Fruit fly (Drosophila melanogaster) whole organism, embryonic: ENCODE results near the gene Zip88E.

ENCODE experiments used
- BEAF-32 ChIP-seq: fragments of 200-800 bp; sonication (Bioruptor generic); optimal IDR thresholded peaks from 3 replicates; lab custom pipeline; 2017; ENCODE audit warnings: missing biosample characterization, missing genetic modification characterization, mild to moderate bottlenecking, moderate library complexity, missing genetic modification reagents
- C15 ChIP-seq: fragments of 200-800 bp; sonication (Bioruptor generic); IDR thresholded peaks from 3 replicates; pipeline ENCODE4 v1.3.6; 2022; ENCODE audit warnings: missing biosample characterization, missing genetic modification characterization
- CG11093 ChIP-seq: fragments of 200-800 bp; sonication (Bioruptor generic); IDR thresholded peaks from 3 replicates; pipeline ENCODE4 v1.3.6; 2022; ENCODE audit warnings: missing biosample characterization, missing genetic modification characterization
- CG11696 ChIP-seq: fragments of 200-800 bp; sonication (Bioruptor generic); IDR thresholded peaks from 2 replicates; pipeline ENCODE4 v1.3.6; 2022; ENCODE audit warnings: missing biosample characterization, missing genetic modification characterization
- CG12155 ChIP-seq: fragments of 200-800 bp; sonication (Bioruptor generic); optimal IDR thresholded peaks from 3 replicates; lab custom pipeline; 2016; ENCODE audit warnings: missing biosample characterization, missing genetic modification characterization
- CG12659 ChIP-seq: fragments of 200-800 bp; sonication (Bioruptor generic); optimal IDR thresholded peaks from 3 replicates; lab custom pipeline; 2017; ENCODE audit warnings: mild to moderate bottlenecking, missing biosample characterization, missing genetic modification reagents, missing genetic modification characterization
- CG13424 ChIP-seq: fragments of 200-800 bp; sonication (Bioruptor generic); optimal IDR thresholded peaks from 2 replicates; lab custom pipeline; 2019; ENCODE audit warnings: missing biosample characterization, mild to moderate bottlenecking, missing genetic modification characterization, moderate library complexity
- CG14667 ChIP-seq: fragments of 200-800 bp; sonication (Bioruptor generic); IDR thresholded peaks from 2 replicates; pipeline ENCODE4 v1.3.6; 2022; ENCODE audit warnings: missing biosample characterization, missing genetic modification characterization
- CG14860 ChIP-seq: fragments of 200-800 bp; sonication (Bioruptor generic); IDR thresholded peaks from 3 replicates; pipeline ENCODE4 v1.3.6; 2022; ENCODE audit warnings: missing biosample characterization, missing genetic modification characterization; ENCODE audit not compliant: partially characterized antibody
- CG17328 ChIP-seq: fragments of 200-800 bp; sonication (Bioruptor generic); IDR thresholded peaks from 2 replicates; pipeline ENCODE4 v1.3.6; 2022; ENCODE audit warnings: missing biosample characterization, missing genetic modification characterization
- CG34224 ChIP-seq: fragments of 200-800 bp; sonication (Bioruptor generic); IDR thresholded peaks from 3 replicates; pipeline ENCODE4 v1.3.6; 2022; ENCODE audit warnings: missing biosample characterization, missing genetic modification characterization; ENCODE audit not compliant: partially characterized antibody
- CG34422 ChIP-seq: fragments of 200-800 bp; sonication (Bioruptor generic); IDR thresholded peaks from 3 replicates; pipeline ENCODE4 v1.3.6; 2022; ENCODE audit warnings: missing biosample characterization, missing genetic modification characterization
- CG4424 ChIP-seq: fragments of 200-800 bp; sonication (Bioruptor generic); optimal IDR thresholded peaks from 3 replicates; lab custom pipeline; 2016; ENCODE audit warnings: missing biosample characterization, missing genetic modification characterization
- CG4730 ChIP-seq: fragments of 200-800 bp; sonication (Bioruptor generic); IDR thresholded peaks from 2 replicates; pipeline ENCODE4 v1.3.6; 2022; ENCODE audit warnings: missing biosample characterization, missing genetic modification characterization
- CG7357 ChIP-seq: fragments of 200-800 bp; sonication (Bioruptor generic); IDR thresholded peaks from 3 replicates; pipeline ENCODE4 v1.3.6; 2022; ENCODE audit warnings: missing biosample characterization, missing genetic modification characterization
- CG8388 ChIP-seq: fragments of 200-800 bp; sonication (Bioruptor generic); optimal IDR thresholded peaks from 2 replicates; lab custom pipeline; 2019; ENCODE audit warnings: missing biosample characterization, mild to moderate bottlenecking, missing genetic modification characterization, moderate library complexity
- CG9932 ChIP-seq: fragments of 200-800 bp; sonication (Bioruptor generic); IDR thresholded peaks from 2 replicates; pipeline ENCODE4 v1.3.6; 2022; ENCODE audit warnings: missing biosample characterization, missing genetic modification characterization
- Chrac-16 ChIP-seq: fragments of 200-800 bp; sonication (Bioruptor generic); optimal IDR thresholded peaks from 3 replicates; lab custom pipeline; 2016; ENCODE audit warnings: missing biosample characterization, missing genetic modification characterization
- CoRest ChIP-seq: fragments of 200-800 bp; sonication (Bioruptor generic); optimal IDR thresholded peaks from 3 replicates; lab custom pipeline; 2018; ENCODE audit warnings: missing biosample characterization, mild to moderate bottlenecking, missing genetic modification characterization, moderate library complexity
- Dbx ChIP-seq: fragments of 200-800 bp; sonication (Bioruptor generic); IDR thresholded peaks from 3 replicates; pipeline ENCODE4 v1.3.6; 2022; ENCODE audit warnings: missing biosample characterization, missing genetic modification characterization
- Doc2 ChIP-seq: fragments of 200-800 bp; sonication (Bioruptor generic); IDR thresholded peaks from 2 replicates; pipeline ENCODE4 v1.3.6; 2022; ENCODE audit warnings: missing biosample characterization, missing genetic modification characterization
- E2f1 ChIP-seq: fragments of 200-800 bp; sonication (Bioruptor generic); IDR thresholded peaks from 2 replicates; pipeline ENCODE4 v1.3.6; 2022; ENCODE audit warnings: missing biosample characterization, missing genetic modification characterization
- GATAe ChIP-seq: fragments of 200-800 bp; sonication (Bioruptor generic); conservative IDR thresholded peaks from 2 replicates; pipeline ENCODE4 v1.3.6; 2022; ENCODE audit warnings: missing biosample characterization, missing genetic modification characterization
- HLH54F ChIP-seq: fragments of 200-800 bp; sonication (Bioruptor generic); optimal IDR thresholded peaks from 3 replicates; lab custom pipeline; 2016; ENCODE audit warnings: missing biosample characterization, missing genetic modification characterization
- Hmr ChIP-seq: fragments of 200-800 bp; sonication (Bioruptor generic); optimal IDR thresholded peaks from 3 replicates; lab custom pipeline; 2017; ENCODE audit warnings: mild to moderate bottlenecking, missing biosample characterization, missing genetic modification reagents, missing genetic modification characterization
- Hr3 ChIP-seq: fragments of 200-800 bp; sonication (Bioruptor generic); optimal IDR thresholded peaks from 3 replicates; lab custom pipeline; 2016; ENCODE audit warnings: missing biosample characterization, missing genetic modification characterization
- Hsf ChIP-seq: fragments of 200-800 bp; sonication (Bioruptor generic); optimal IDR thresholded peaks from 3 replicates; lab custom pipeline; 2016; ENCODE audit warnings: missing biosample characterization, missing genetic modification characterization
- Kr ChIP-seq: fragments of 200-800 bp; sonication (Bioruptor generic); optimal IDR thresholded peaks from 2 replicates; lab custom pipeline; 2017; ENCODE audit warnings: missing biosample characterization, mild to moderate bottlenecking, missing genetic modification characterization
- Poxn ChIP-seq: fragments of 200-800 bp; sonication (Bioruptor generic); IDR thresholded peaks from 2 replicates; pipeline ENCODE4 v1.3.6; 2022; ENCODE audit warnings: missing biosample characterization, missing genetic modification characterization
- Rx ChIP-seq: fragments of 200-800 bp; sonication (Bioruptor generic); IDR thresholded peaks from 2 replicates; pipeline ENCODE4 v1.3.6; 2022; ENCODE audit warnings: missing biosample characterization, missing genetic modification characterization
- Sox100B ChIP-seq: fragments of 200-800 bp; sonication (Bioruptor generic); optimal IDR thresholded peaks from 3 replicates; lab custom pipeline; 2018; ENCODE audit warnings: missing biosample characterization, mild to moderate bottlenecking, missing genetic modification characterization
- ac ChIP-seq: fragments of 200-800 bp; sonication (Bioruptor generic); optimal IDR thresholded peaks from 3 replicates; lab custom pipeline; 2017; ENCODE audit warnings: missing biosample characterization, mild to moderate bottlenecking, missing genetic modification characterization
- al ChIP-seq: fragments of 200-800 bp; sonication (Bioruptor generic); IDR thresholded peaks from 2 replicates; pipeline ENCODE4 v1.3.6; 2022; ENCODE audit warnings: missing biosample characterization, missing genetic modification characterization
- ase ChIP-seq: fragments of 200-800 bp; sonication (Bioruptor generic); IDR thresholded peaks from 3 replicates; pipeline ENCODE4 v1.3.6; 2022; ENCODE audit warnings: missing biosample characterization, missing genetic modification characterization
- cad ChIP-seq: fragments of >200 bp; optimal IDR thresholded peaks from 2 replicates; lab custom pipeline; 2017; ENCODE audit warnings: missing biosample characterization, missing genetic modification characterization
- chinmo ChIP-seq: fragments of 200-800 bp; sonication (Bioruptor generic); IDR thresholded peaks from 4 replicates; pipeline ENCODE4 v1.3.6; 2022; ENCODE audit warnings: missing biosample characterization, missing genetic modification characterization; ENCODE audit not compliant: partially characterized antibody
- dati ChIP-seq: fragments of 200-800 bp; sonication (Bioruptor generic); IDR thresholded peaks from 2 replicates; pipeline ENCODE4 v1.3.6; 2022; ENCODE audit warnings: missing biosample characterization, missing genetic modification characterization
- dimm ChIP-seq: fragments of 200-800 bp; sonication (Bioruptor generic); IDR thresholded peaks from 2 replicates; pipeline ENCODE4 v1.3.6; 2022; ENCODE audit warnings: missing biosample characterization, missing genetic modification characterization
- dysf ChIP-seq: fragments of 200-800 bp; sonication (Bioruptor generic); IDR thresholded peaks from 3 replicates; pipeline ENCODE4 v1.3.6; 2022; ENCODE audit warnings: missing biosample characterization, missing genetic modification characterization
- fu2 ChIP-seq: fragments of 200-800 bp; sonication (Bioruptor generic); optimal IDR thresholded peaks from 2 replicates; lab custom pipeline; 2016; ENCODE audit warnings: missing biosample characterization, missing genetic modification characterization
- gce ChIP-seq: fragments of 200-800 bp; sonication (Bioruptor generic); IDR thresholded peaks from 3 replicates; pipeline ENCODE4 v1.3.6; 2022; ENCODE audit warnings: missing biosample characterization, missing genetic modification characterization
- hkb ChIP-seq, 2 experiments: fragments of 200-800 bp in 1 of 2; fragments of >200 bp in 1 of 2; sonication (Bioruptor generic) in 1 of 2; IDR thresholded peaks in 1 of 2; optimal IDR thresholded peaks in 1 of 2; 2 replicates each; pipeline versions ENCODE4 v1.3.6 to Lab custom; 2017 to 2022; ENCODE audit warnings: missing biosample characterization in 1 of 2, missing genetic modification characterization in 1 of 2
- ind ChIP-seq: fragments of 200-800 bp; sonication (Bioruptor generic); optimal IDR thresholded peaks from 3 replicates; lab custom pipeline; 2016; ENCODE audit warnings: missing biosample characterization, missing genetic modification characterization
- pan ChIP-seq, 4 experiments: fragments of >200 bp in 3 of 4; fragments of 200-800 bp in 1 of 4; sonication (Bioruptor generic) in 1 of 4; optimal IDR thresholded peaks in 3 of 4; IDR thresholded peaks in 1 of 4; 2 replicates each; pipeline versions ENCODE4 v1.3.6 to Lab custom; 2017 to 2022; ENCODE audit warnings: missing biosample characterization in 2 of 4, missing genetic modification characterization in 2 of 4, mixed read lengths in 1 of 4
- prd ChIP-seq, 3 experiments: fragments of >200 bp in 2 of 3; fragments of 200-800 bp in 1 of 3; sonication (Bioruptor generic) in 1 of 3; optimal IDR thresholded peaks in 2 of 3; IDR thresholded peaks in 1 of 3; 2 replicates in 2 of 3; 3 replicates in 1 of 3; pipeline versions ENCODE4 v1.3.6 to Lab custom; 2017 to 2022; ENCODE audit warnings: missing biosample characterization in 1 of 3, missing genetic modification characterization in 1 of 3
- ranshi ChIP-seq: fragments of 200-800 bp; sonication (Bioruptor generic); IDR thresholded peaks from 2 replicates; pipeline ENCODE4 v1.3.6; 2022; ENCODE audit warnings: missing biosample characterization, missing genetic modification characterization
- run ChIP-seq: fragments of 200-800 bp; sonication (Bioruptor generic); optimal IDR thresholded peaks from 3 replicates; lab custom pipeline; 2018; ENCODE audit warnings: missing biosample characterization, mild to moderate bottlenecking, missing genetic modification characterization
- slbo ChIP-seq: fragments of 200-800 bp; sonication (Bioruptor generic); IDR thresholded peaks from 2 replicates; pipeline ENCODE4 v1.3.6; 2022; ENCODE audit warnings: missing biosample characterization, missing genetic modification characterization
- tgo ChIP-seq: fragments of 200-800 bp; sonication (Bioruptor generic); IDR thresholded peaks from 3 replicates; pipeline ENCODE4 v1.3.6; 2022; ENCODE audit warnings: missing biosample characterization, missing genetic modification characterization

The Zip88E gene

DNA sequence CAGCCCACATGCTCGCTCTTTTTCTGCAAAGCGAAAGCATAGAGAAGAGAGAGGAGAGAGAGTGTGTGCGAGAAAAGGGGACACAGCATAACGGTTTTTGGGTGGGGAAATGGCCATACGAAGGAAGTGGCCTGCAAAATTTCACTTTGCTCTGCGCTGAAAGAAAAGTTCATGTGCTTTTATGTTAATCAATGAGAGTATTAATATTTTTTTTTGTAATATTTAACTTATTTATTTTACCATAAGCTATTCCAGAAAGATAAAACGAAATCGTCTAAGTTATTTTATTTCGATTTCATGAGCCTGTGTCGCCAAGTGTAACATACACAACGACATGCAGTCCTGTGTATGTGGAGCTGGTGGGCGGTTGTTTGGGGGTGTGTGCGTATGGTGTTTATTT lies 18.0 kb upstream of the Zip88E start (continued):
- TF ChIP-seq chinmo (GFP tag; lab: Robert Waterston, UW) (0 out of 4 replicates have a peak, but pooled peaks have one; percentile 18), Dbx (peak; percentile 78), Hr3 (GFP tag; lab: Kevin White, UChicago) (peak; percentile 62), HLH54F (peak; percentile 32), Poxn (GFP tag; lab: Robert Waterston, UW) (peak; percentile 43; the same call in 1 of the 2 replicates), CoRest (tag; lab: Kevin White, UChicago) (no peak), dysf (GFP tag; lab: Robert Waterston, UW) (peak; percentile 82), Kr (GFP tag; lab: Kevin White, UChicago) (no peak), tgo (peak; percentile 80), Rx (peak; percentile 52), CG34224 (GFP tag; lab: Robert Waterston, UW) (no peak), CG4424 (GFP tag; lab: Kevin White, UChicago) (peak; percentile 24), CG34422 (GFP tag; lab: Robert Waterston, UW) (peak; percentile 72; the same call in 2 of the 3 replicates), GATAe (0 out of 2 replicates have a peak, but pooled peaks have one; percentile 14), fu2 (no peak), CG14667 (GFP tag; lab: Robert Waterston, UW) (0 out of 2 replicates have a peak, but pooled peaks have one; percentile 20), Sox100B (GFP tag; lab: Kevin White, UChicago) (no peak), CG17328 (peak; percentile 76), CG13424 (tag; lab: Kevin White, UChicago) (peak; percentile 76), CG11696 (GFP tag; lab: Robert Waterston, UW) (no peak), CG7357 (GFP tag; lab: Robert Waterston, UW) (peak; percentile 48; the same call in 1 of the 3 replicates), gce (GFP tag; lab: Robert Waterston, UW) (0 out of 3 replicates have a peak, but pooled peaks have one; percentile 38), al (GFP tag; lab: Robert Waterston, UW) (peak; percentile 57), ase (GFP tag; lab: Robert Waterston, UW) (peak; percentile 56; the same call in 2 of the 3 replicates), CG8388 (GFP tag; lab: Kevin White, UChicago) (peak; percentile 54), dimm (peak; percentile 42; the same call in 1 of the 2 replicates), pan (optimal IDR thresholded peaks at IDR 0.05; lab: Kevin White, UChicago) (no peak), pan (GFP tag; optimal IDR thresholded peaks at IDR 0.05 in 1 of 2, IDR thresholded peaks at IDR 0.05 in 1 of 2) (peak in 1 of 2 experiments; percentile 75), Doc2 (GFP tag; lab: Robert Waterston, UW) (0 out of 2 replicates have a peak, but pooled peaks have one; percentile 5), ranshi (GFP tag; lab: Robert Waterston, UW) (peak; percentile 72), CG9932 (GFP tag; lab: Robert Waterston, UW) (peak; percentile 81), ac (GFP tag; lab: Kevin White, UChicago) (no peak), Hsf (GFP tag; lab: Kevin White, UChicago) (peak; percentile 45), E2f1 (peak; percentile 76), cad (GFP tag; lab: Kevin White, UChicago) (no peak), CG14860 (GFP tag; lab: Robert Waterston, UW) (no peak), dati (GFP tag; lab: Robert Waterston, UW) (peak; percentile 49; the same call in 1 of the 2 replicates), ind (GFP tag; lab: Kevin White, UChicago) (peak; percentile 58), CG12659 (GFP tag; lab: Kevin White, UChicago) (peak; percentile 66), prd (optimal IDR thresholded peaks at IDR 0.05; lab: Kevin White, UChicago) (no peak), prd (GFP tag; IDR thresholded peaks at IDR 0.05; lab: Robert Waterston, UW) (peak; percentile 76; the same call in 2 of the 3 replicates), BEAF-32 (GFP tag; lab: Kevin White, UChicago) (no peak), run (tag; lab: Kevin White, UChicago) (peak; percentile 10), Hmr (GFP tag; lab: Kevin White, UChicago) (peak; percentile 93), CG4730 (GFP tag; lab: Robert Waterston, UW) (peak; percentile 62), CG12155 (GFP tag; lab: Kevin White, UChicago) (peak; percentile 40), CG11093 (GFP tag; lab: Robert Waterston, UW) (peak; percentile 63; the same call in 2 of the 3 replicates), hkb (optimal IDR thresholded peaks at IDR 0.05; lab: Kevin White, UChicago) (no peak), hkb (GFP tag; IDR thresholded peaks at IDR 0.05; lab: Robert Waterston, UW) (peak; percentile 85), Chrac-16 (GFP tag; lab: Kevin White, UChicago) (peak; percentile 35), slbo (GFP tag; lab: Robert Waterston, UW) (peak; percentile 85), C15 (0 out of 3 replicates have a peak, but pooled peaks have one; percentile 26)
